Worm (Caenorhabditis elegans): ENCODE data around the gene nhr-125.

- TF ChIP-seq fkh-10 (GFP tag; optimal IDR thresholded peaks at IDR 0.05) (no peak), ceh-28 (tag; optimal IDR thresholded peaks at IDR 0.05) (no peak), mdt-29 (GFP tag; IDR thresholded peaks at IDR 0.05) (no peak), zag-1 (tag; optimal IDR thresholded peaks at IDR 0.05) (no peak), ztf-11 (tag; optimal IDR thresholded peaks at IDR 0.05) (no peak), nhr-237 (tag; optimal IDR thresholded peaks at IDR 0.05) (no peak), nhr-111 (GFP tag; optimal IDR thresholded peaks at IDR 0.05) (no peak), unc-130 (GFP tag; optimal IDR thresholded peaks at IDR 0.05) (no peak)
These were observed 5.4 kb downstream of the nhr-125 start, which contains the start of gene ZC132.9 for ce11 chrV:4319867-4320266.

All from whole organism, L4 larva.